Worm (Caenorhabditis elegans) whole organism, late embryonic: ENCODE results near the gene C25H3.3.

Experiments used
- K09A11.1 ChIP-seq: sonication (generic microtip); optimal IDR thresholded peaks from 2 replicates; lab custom pipeline; 2017; ENCODE audit warnings: antibody characterized with exemption, mild to moderate bottlenecking, missing genetic modification characterization, missing compliant biosample characterization; ENCODE audit not compliant: insufficient read depth
- Y22D7AL.16 ChIP-seq: sonication (generic microtip); optimal IDR thresholded peaks from 2 replicates; lab custom pipeline; 2016; ENCODE audit warnings: missing genetic modification characterization, missing compliant biosample characterization
- ama-1 ChIP-seq: fragments of 150-350 bp; optimal IDR thresholded peaks from 2 replicates; lab custom pipeline; 2014
- ceh-14 ChIP-seq: sonication (generic microtip); optimal IDR thresholded peaks from 2 replicates; lab custom pipeline; 2016; ENCODE audit warnings: missing genotype, missing genetic modification characterization, missing compliant biosample characterization
- ceh-18 ChIP-seq: sonication (generic microtip); optimal IDR thresholded peaks from 2 replicates; lab custom pipeline; 2016; ENCODE audit warnings: missing genetic modification characterization, missing compliant biosample characterization
- ceh-19 ChIP-seq: fragments of 200-800 bp; sonication (Bioruptor generic); optimal IDR thresholded peaks from 2 replicates; lab custom pipeline; 2018; ENCODE audit warnings: mild to moderate bottlenecking, missing genetic modification characterization, missing compliant biosample characterization
- ceh-2 ChIP-seq: sonication (generic microtip); optimal IDR thresholded peaks from 2 replicates; lab custom pipeline; 2016; ENCODE audit warnings: missing genotype, missing genetic modification characterization, missing compliant biosample characterization
- ceh-22 ChIP-seq: sonication (generic microtip); optimal IDR thresholded peaks from 2 replicates; lab custom pipeline; 2017; ENCODE audit warnings: missing biosample characterization, missing genetic modification characterization
- ceh-24 ChIP-seq: sonication (generic microtip); optimal IDR thresholded peaks from 2 replicates; lab custom pipeline; 2016; ENCODE audit warnings: mild to moderate bottlenecking, missing genetic modification characterization, missing compliant biosample characterization
- ceh-30 ChIP-seq: fragments of 150-350 bp; optimal IDR thresholded peaks from 2 replicates; lab custom pipeline; 2014; ENCODE audit warnings: missing biosample characterization, missing genetic modification characterization
- ceh-31 ChIP-seq: sonication (generic microtip); optimal IDR thresholded peaks from 2 replicates; lab custom pipeline; 2016; ENCODE audit warnings: missing genetic modification characterization, missing compliant biosample characterization
- ceh-34 ChIP-seq: sonication (generic microtip); optimal IDR thresholded peaks from 2 replicates; lab custom pipeline; 2016; ENCODE audit warnings: mild to moderate bottlenecking, missing genetic modification characterization, missing compliant biosample characterization
- ceh-6 ChIP-seq: fragments of 200-800 bp; sonication (Bioruptor generic); optimal IDR thresholded peaks from 2 replicates; lab custom pipeline; 2018; ENCODE audit warnings: mild to moderate bottlenecking, missing genetic modification characterization, missing compliant biosample characterization
- ceh-9 ChIP-seq: sonication (generic microtip); optimal IDR thresholded peaks from 2 replicates; lab custom pipeline; 2016; ENCODE audit warnings: mild to moderate bottlenecking, missing genetic modification characterization, inconsistent platforms, missing compliant biosample characterization
- che-1 ChIP-seq: sonication (generic microtip); optimal IDR thresholded peaks from 2 replicates; lab custom pipeline; 2016; ENCODE audit warnings: mild to moderate bottlenecking, missing genetic modification characterization, missing compliant biosample characterization
- dmd-4 ChIP-seq: sonication (generic microtip); optimal IDR thresholded peaks from 2 replicates; lab custom pipeline; 2016; ENCODE audit warnings: borderline replicate concordance, missing genetic modification characterization, missing compliant biosample characterization
- dve-1 ChIP-seq: sonication (generic microtip); optimal IDR thresholded peaks from 2 replicates; lab custom pipeline; 2017; ENCODE audit warnings: antibody characterized with exemption, mild to moderate bottlenecking, missing genetic modification characterization, missing compliant biosample characterization
- elt-2 ChIP-seq: sonication (generic microtip); optimal IDR thresholded peaks from 2 replicates; lab custom pipeline; 2016; ENCODE audit warnings: missing genetic modification reagents, missing genetic modification characterization, missing compliant biosample characterization
- elt-4 ChIP-seq: sonication (generic microtip); optimal IDR thresholded peaks from 2 replicates; lab custom pipeline; 2016; ENCODE audit warnings: missing genetic modification characterization, missing compliant biosample characterization
- eyg-1 ChIP-seq: sonication (generic microtip); optimal IDR thresholded peaks from 2 replicates; lab custom pipeline; 2016; ENCODE audit warnings: missing genotype, missing genetic modification characterization, missing compliant biosample characterization
- fax-1 ChIP-seq: sonication (generic microtip); optimal IDR thresholded peaks from 2 replicates; lab custom pipeline; 2016; ENCODE audit warnings: missing genotype, missing genetic modification characterization, missing compliant biosample characterization
- fkh-10 ChIP-seq: fragments of 150-350 bp; optimal IDR thresholded peaks from 2 replicates; lab custom pipeline; 2014; ENCODE audit warnings: missing biosample characterization, missing genetic modification reagents, missing genetic modification characterization
- hlh-13 ChIP-seq: fragments of 200-800 bp; sonication (Bioruptor generic); optimal IDR thresholded peaks from 2 replicates; lab custom pipeline; 2018; ENCODE audit warnings: mild to moderate bottlenecking, missing genetic modification characterization, missing compliant biosample characterization
- hlh-30 ChIP-seq: sonication (generic microtip); optimal IDR thresholded peaks from 2 replicates; lab custom pipeline; 2017; ENCODE audit warnings: antibody characterized with exemption, missing genetic modification characterization, missing compliant biosample characterization; ENCODE audit not compliant: insufficient read depth
- hlh-6 ChIP-seq: sonication (generic microtip); optimal IDR thresholded peaks from 2 replicates; lab custom pipeline; 2016; ENCODE audit warnings: missing genotype, missing genetic modification characterization, missing compliant biosample characterization
- hlh-8 ChIP-seq: sonication (generic microtip); optimal IDR thresholded peaks from 2 replicates; lab custom pipeline; 2016; ENCODE audit warnings: missing genotype, missing genetic modification characterization, missing compliant biosample characterization
- lin-11 ChIP-seq: fragments of 200-800 bp; sonication (Bioruptor generic); optimal IDR thresholded peaks from 2 replicates; lab custom pipeline; 2018; ENCODE audit warnings: mild to moderate bottlenecking, missing genetic modification characterization, missing compliant biosample characterization
- mec-3 ChIP-seq: sonication (generic microtip); optimal IDR thresholded peaks from 2 replicates; lab custom pipeline; 2016; ENCODE audit warnings: borderline replicate concordance, missing genetic modification characterization, missing compliant biosample characterization
- nhr-11 ChIP-seq: fragments of 150-350 bp; optimal IDR thresholded peaks from 2 replicates; lab custom pipeline; 2014; ENCODE audit warnings: missing biosample characterization, missing genetic modification characterization
- nhr-232 ChIP-seq: sonication (generic microtip); optimal IDR thresholded peaks from 2 replicates; lab custom pipeline; 2016; ENCODE audit warnings: missing genetic modification characterization, missing compliant biosample characterization
- odd-2 ChIP-seq: sonication (generic microtip); optimal IDR thresholded peaks from 2 replicates; lab custom pipeline; 2017; ENCODE audit warnings: antibody characterized with exemption, mild to moderate bottlenecking, missing genetic modification characterization, missing compliant biosample characterization
- pax-1 ChIP-seq: fragments of 150-350 bp; optimal IDR thresholded peaks from 2 replicates; lab custom pipeline; 2014; ENCODE audit warnings: missing biosample characterization, missing genetic modification characterization
- ref-2 ChIP-seq: sonication (generic microtip); optimal IDR thresholded peaks from 2 replicates; lab custom pipeline; 2016; ENCODE audit warnings: missing genetic modification characterization, missing compliant biosample characterization
- rnt-1 ChIP-seq: sonication (generic microtip); optimal IDR thresholded peaks from 2 replicates; lab custom pipeline; 2016; ENCODE audit warnings: missing genetic modification characterization, missing compliant biosample characterization
- sdc-2 ChIP-seq: sonication (generic microtip); optimal IDR thresholded peaks from 2 replicates; lab custom pipeline; 2016; ENCODE audit warnings: missing genotype, missing genetic modification characterization, missing compliant biosample characterization
- sox-2 ChIP-seq: fragments of 200-800 bp; sonication (Bioruptor generic); IDR thresholded peaks from 2 replicates; pipeline ENCODE4 v1.3.6; 2022; ENCODE audit warnings: missing genetic modification reagents, missing genetic modification characterization, missing compliant biosample characterization
- tbx-2 ChIP-seq: sonication (generic microtip); optimal IDR thresholded peaks from 2 replicates; lab custom pipeline; 2016; ENCODE audit warnings: missing genetic modification characterization, missing compliant biosample characterization
- tbx-7 ChIP-seq: sonication (generic microtip); optimal IDR thresholded peaks from 2 replicates; lab custom pipeline; 2016; ENCODE audit warnings: missing genotype, missing genetic modification characterization, missing compliant biosample characterization
- ttx-3 ChIP-seq: sonication (generic microtip); optimal IDR thresholded peaks from 2 replicates; lab custom pipeline; 2016; ENCODE audit warnings: missing genetic modification reagents, missing genetic modification characterization, missing compliant biosample characterization
- unc-3 ChIP-seq, 2 experiments: fragments of 200-800 bp in 1 of 2; sonication (Bioruptor generic) in 1 of 2; sonication (generic microtip) in 1 of 2; conservative IDR thresholded peaks in 1 of 2; optimal IDR thresholded peaks in 1 of 2; 2 replicates each; pipeline versions ENCODE4 v1.3.6 to Lab custom; 2016 to 2022; ENCODE audit warnings: missing compliant biosample characterization in 2 of 2, missing genetic modification characterization in 2 of 2, missing genetic modification reagents in 1 of 2
- unc-42 ChIP-seq: sonication (generic microtip); optimal IDR thresholded peaks from 2 replicates; lab custom pipeline; 2016; ENCODE audit warnings: missing genotype, missing genetic modification characterization, missing compliant biosample characterization
- unc-55 ChIP-seq: sonication (generic microtip); optimal IDR thresholded peaks from 2 replicates; lab custom pipeline; 2017; ENCODE audit warnings: missing biosample characterization, missing genetic modification reagents, missing genetic modification characterization
- ztf-16 ChIP-seq: sonication (generic microtip); optimal IDR thresholded peaks from 2 replicates; lab custom pipeline; 2017; ENCODE audit warnings: missing genetic modification characterization, missing compliant biosample characterization

C25H3.3 gene

DNA sequence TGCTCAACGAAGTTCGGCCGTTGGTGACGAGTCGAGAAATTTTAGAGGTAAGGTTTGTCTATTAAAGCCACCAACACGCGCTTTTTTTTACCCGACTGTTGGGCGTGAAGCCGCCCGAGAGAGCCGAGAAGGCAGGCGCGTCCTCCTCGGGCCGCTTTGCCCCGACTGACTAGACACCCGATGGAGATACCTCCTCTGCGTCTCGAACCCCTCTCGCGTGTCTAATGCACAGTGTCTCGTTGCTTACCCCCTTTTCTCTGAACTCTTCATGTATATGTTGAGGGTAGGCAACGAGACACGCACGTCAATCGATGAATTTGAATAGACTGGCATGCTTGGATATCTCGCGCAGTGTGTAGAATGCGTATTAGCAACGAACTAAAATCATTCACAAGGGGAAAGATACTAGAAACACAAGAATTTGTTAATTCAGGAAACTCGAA, 32.2 kb upstream of the C25H3.3 start (continued):
- TF ChIP-seq ceh-22 = peak; percentile 68
- peak; percentile 38 for TF ChIP-seq nhr-11 (tag; lab: Kevin White, UChicago)
- TF ChIP-seq hlh-13 (GFP tag; lab: Kevin White, UChicago) = peak; percentile 45
- peak; percentile 36 for TF ChIP-seq unc-42 (tag; lab: Kevin White, UChicago)
- TF ChIP-seq hlh-6 (tag; lab: Kevin White, UChicago) = peak; percentile 22
- TF ChIP-seq ceh-19 = peak; percentile 91
- TF ChIP-seq elt-2 = peak; percentile 83
- peak; percentile 63 for TF ChIP-seq ceh-24 (tag; lab: Kevin White, UChicago)
- TF ChIP-seq ztf-16 = no peak
- peak; percentile 42 for TF ChIP-seq nhr-232 (tag; lab: Kevin White, UChicago)
- peak; percentile 43 for TF ChIP-seq sdc-2 (tag; lab: Kevin White, UChicago)
- TF ChIP-seq ceh-31 (tag; lab: Kevin White, UChicago) = peak; percentile 89
- peak; percentile 5 for TF ChIP-seq pax-1 (tag; lab: Kevin White, UChicago)
- peak; percentile 48 for TF ChIP-seq mec-3
- peak; percentile 93 for TF ChIP-seq unc-3 (GFP tag; conservative IDR thresholded peaks at IDR 0.05; lab: Robert Waterston, UW)
- TF ChIP-seq unc-3 (tag; optimal IDR thresholded peaks at IDR 0.05; lab: Kevin White, UChicago) = no peak
- peak; percentile 60 for TF ChIP-seq K09A11.1 (tag; lab: Kevin White, UChicago)
- peak; percentile 90 for TF ChIP-seq ceh-18 (tag; lab: Kevin White, UChicago)
- TF ChIP-seq ref-2 (tag; lab: Kevin White, UChicago) = peak; percentile 78
- no peak for TF ChIP-seq fkh-10
- peak; percentile 52; the same call in 1 of the 2 replicates for TF ChIP-seq sox-2 (GFP tag; lab: Robert Waterston, UW)
- TF ChIP-seq ceh-2 (tag; lab: Kevin White, UChicago) = peak; percentile 54
- peak; percentile 85 for TF ChIP-seq tbx-2
- TF ChIP-seq che-1 (tag; lab: Kevin White, UChicago) = peak; percentile 63
- peak; percentile 23 for TF ChIP-seq tbx-7 (tag; lab: Kevin White, UChicago)
- TF ChIP-seq unc-55 (GFP tag; lab: Kevin White, UChicago) = peak; percentile 66
- TF ChIP-seq eyg-1 (tag; lab: Kevin White, UChicago) = no peak
- TF ChIP-seq elt-4 = no peak
- peak; percentile 78 for TF ChIP-seq Y22D7AL.16
- no peak for TF ChIP-seq odd-2 (tag; lab: Kevin White, UChicago)
- TF ChIP-seq ceh-14 (tag; lab: Kevin White, UChicago) = peak; percentile 72
- peak; percentile 30 for TF ChIP-seq fax-1 (tag; lab: Kevin White, UChicago)
- TF ChIP-seq hlh-30 (tag; lab: Kevin White, UChicago) = peak; percentile 55
- TF ChIP-seq, all 69 proteins: peak for 54

- peak; percentile 10 for TF ChIP-seq ceh-14 (tag; lab: Kevin White, UChicago)
- TF ChIP-seq tbx-2 = no peak
- TF ChIP-seq ceh-2 (tag; lab: Kevin White, UChicago) = no peak
- TF ChIP-seq unc-42 (tag; lab: Kevin White, UChicago) = peak; percentile 12
- TF ChIP-seq, all 69 proteins: peak for 2
These were observed 30.7 kb upstream of the C25H3.3 start for ce11 chrII:5663180-5663791.

DNA sequence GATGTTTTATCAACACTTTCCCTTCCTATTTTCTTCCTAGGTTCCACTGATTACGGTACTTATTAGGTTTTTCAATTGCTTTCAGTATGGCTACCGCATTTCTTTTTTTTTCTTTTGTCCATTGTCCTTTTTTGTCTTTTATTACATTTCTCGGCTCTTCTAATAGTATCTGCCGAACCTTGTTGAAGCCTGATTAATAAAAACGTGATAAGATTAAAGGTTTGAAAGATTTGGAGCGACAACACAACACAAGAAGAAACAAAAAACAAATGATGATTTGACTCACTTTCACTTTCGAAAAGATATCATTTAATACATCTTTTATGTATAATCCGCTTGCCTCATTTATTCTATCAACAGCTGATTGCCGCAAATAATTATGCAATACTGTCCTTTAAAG, 29.0 kb upstream of the C25H3.3 start, which contains the start of gene C25H3.15:
Gene C25H3.15, plus strand, starts transcription at position 301 of the 400 bp plus-strand sequence.
- TF ChIP-seq ceh-2 (tag; lab: Kevin White, UChicago) (no peak), ceh-9 (tag; lab: Kevin White, UChicago) (no peak), elt-2 (no peak), unc-55 (GFP tag; lab: Kevin White, UChicago) (no peak), dve-1 (tag; lab: Kevin White, UChicago) (no peak), ztf-16 (no peak), ref-2 (tag; lab: Kevin White, UChicago) (no peak), rnt-1 (tag; lab: Kevin White, UChicago) (no peak), hlh-8 (no peak), ama-1 (lab: Kevin White, UChicago) (no peak), ceh-30 (tag; lab: Kevin White, UChicago) (no peak), ceh-34 (no peak), lin-11 (no peak), ceh-6 (GFP tag; lab: Kevin White, UChicago) (no peak), fkh-10 (no peak), ttx-3 (tag; lab: Kevin White, UChicago) (no peak), dmd-4 (no peak)
